Fruit fly (Drosophila melanogaster) whole organism, embryonic: ENCODE results near the gene ThrRS.
A peak's percentile ranks its signal among the peaks of the same experiment; 100 is the strongest.

Experiments used
- BEAF-32 ChIP-seq: fragments of 200-800 bp; sonication (Bioruptor generic); optimal IDR thresholded peaks from 3 replicates; lab custom pipeline; 2017; ENCODE audit warnings: missing biosample characterization, missing genetic modification characterization, mild to moderate bottlenecking, moderate library complexity, missing genetic modification reagents
- Bgb ChIP-seq: fragments of 200-800 bp; sonication (Bioruptor generic); IDR thresholded peaks from 2 replicates; pipeline ENCODE4 v1.3.6; 2022; ENCODE audit warnings: missing biosample characterization, missing genetic modification characterization; ENCODE audit not compliant: partially characterized antibody
- CG10565 ChIP-seq: fragments of 200-800 bp; sonication (Bioruptor generic); optimal IDR thresholded peaks from 3 replicates; lab custom pipeline; 2016; ENCODE audit warnings: missing biosample characterization, mild to moderate bottlenecking, missing genetic modification characterization
- CG12219 ChIP-seq: fragments of 200-800 bp; sonication (Bioruptor generic); optimal IDR thresholded peaks from 3 replicates; lab custom pipeline; 2018; ENCODE audit warnings: missing biosample characterization, mild to moderate bottlenecking, missing genetic modification characterization
- CG12942 ChIP-seq: fragments of 200-800 bp; sonication (Bioruptor generic); optimal IDR thresholded peaks from 3 replicates; lab custom pipeline; 2016; ENCODE audit warnings: missing biosample characterization, missing genetic modification characterization
- CG14014 ChIP-seq: fragments of 200-800 bp; sonication (Bioruptor generic); IDR thresholded peaks from 2 replicates; pipeline ENCODE4 v1.3.6; 2022; ENCODE audit warnings: missing biosample characterization, missing genetic modification characterization
- CG14050 ChIP-seq: fragments of 200-800 bp; sonication (Bioruptor generic); IDR thresholded peaks from 3 replicates; pipeline ENCODE4 v1.3.6; 2022; ENCODE audit warnings: missing biosample characterization, missing genetic modification characterization
- CG15601 ChIP-seq: fragments of 200-800 bp; sonication (Bioruptor generic); optimal IDR thresholded peaks from 3 replicates; lab custom pipeline; 2019; ENCODE audit warnings: missing biosample characterization, mild to moderate bottlenecking, missing genetic modification characterization, moderate library complexity
- CG1647 ChIP-seq: fragments of 200-800 bp; sonication (Bioruptor generic); optimal IDR thresholded peaks from 3 replicates; lab custom pipeline; 2016; ENCODE audit warnings: missing biosample characterization, missing genetic modification characterization
- CG18011 ChIP-seq: fragments of 200-800 bp; sonication (Bioruptor generic); optimal IDR thresholded peaks from 2 replicates; lab custom pipeline; 2017; ENCODE audit warnings: missing biosample characterization, missing genetic modification characterization, mild to moderate bottlenecking, moderate library complexity, missing genotype
- CG2120 ChIP-seq: fragments of 200-800 bp; sonication (Bioruptor generic); optimal IDR thresholded peaks from 3 replicates; lab custom pipeline; 2016; ENCODE audit warnings: missing biosample characterization, missing genetic modification characterization
- CG2875 ChIP-seq: fragments of 200-800 bp; sonication (Bioruptor generic); optimal IDR thresholded peaks from 2 replicates; lab custom pipeline; 2017; ENCODE audit warnings: missing biosample characterization, mild to moderate bottlenecking, missing genetic modification characterization, missing genetic modification reagents
- CG2889 ChIP-seq: fragments of 200-800 bp; sonication (Bioruptor generic); IDR thresholded peaks from 3 replicates; pipeline ENCODE4 v1.3.6; 2022; ENCODE audit warnings: missing biosample characterization, missing genetic modification characterization
- CG30403 ChIP-seq: fragments of 200-800 bp; sonication (Bioruptor generic); optimal IDR thresholded peaks from 3 replicates; lab custom pipeline; 2016; ENCODE audit warnings: missing biosample characterization, missing genetic modification characterization
- CG3163 ChIP-seq: fragments of 200-800 bp; sonication (Bioruptor generic); optimal IDR thresholded peaks from 3 replicates; lab custom pipeline; 2016; ENCODE audit warnings: missing biosample characterization, missing genetic modification characterization
- CG34422 ChIP-seq: fragments of 200-800 bp; sonication (Bioruptor generic); IDR thresholded peaks from 3 replicates; pipeline ENCODE4 v1.3.6; 2022; ENCODE audit warnings: missing biosample characterization, missing genetic modification characterization
- CG4617 ChIP-seq: fragments of 200-800 bp; sonication (Bioruptor generic); optimal IDR thresholded peaks from 3 replicates; lab custom pipeline; 2016; ENCODE audit warnings: missing biosample characterization, missing genetic modification characterization, borderline replicate concordance
- CG6654 ChIP-seq: fragments of 200-800 bp; sonication (Bioruptor generic); optimal IDR thresholded peaks from 2 replicates; lab custom pipeline; 2017; ENCODE audit warnings: missing biosample characterization, mild to moderate bottlenecking, missing genetic modification characterization
- CG7556 ChIP-seq: fragments of 200-800 bp; sonication (Bioruptor generic); optimal IDR thresholded peaks from 2 replicates; lab custom pipeline; 2017; ENCODE audit warnings: missing biosample characterization, mild to moderate bottlenecking, missing genetic modification characterization
- CG7839 ChIP-seq: fragments of 200-800 bp; sonication (Bioruptor generic); optimal IDR thresholded peaks from 3 replicates; lab custom pipeline; 2018; ENCODE audit warnings: missing biosample characterization, mild to moderate bottlenecking, missing genetic modification characterization, moderate library complexity
- CG8290 ChIP-seq, 3 experiments: fragments of 200-800 bp; sonication (Bioruptor generic); optimal IDR thresholded peaks; 2 replicates each; lab custom pipeline; 2016 to 2019; ENCODE audit warnings: missing biosample characterization in 3 of 3, missing genetic modification characterization in 3 of 3, mild to moderate bottlenecking in 2 of 3, moderate library complexity in 1 of 3
- CG8388 ChIP-seq: fragments of 200-800 bp; sonication (Bioruptor generic); optimal IDR thresholded peaks from 2 replicates; lab custom pipeline; 2019; ENCODE audit warnings: missing biosample characterization, mild to moderate bottlenecking, missing genetic modification characterization, moderate library complexity
- CG8478 ChIP-seq: fragments of >200 bp; optimal IDR thresholded peaks from 2 replicates; lab custom pipeline; 2018
- Elba2 ChIP-seq: fragments of 200-800 bp; sonication (Bioruptor generic); optimal IDR thresholded peaks from 3 replicates; lab custom pipeline; 2016; ENCODE audit warnings: missing biosample characterization, missing genetic modification characterization
- Ets97D ChIP-seq: fragments of 200-800 bp; sonication (Bioruptor generic); optimal IDR thresholded peaks from 3 replicates; lab custom pipeline; 2016; ENCODE audit warnings: missing biosample characterization, missing genetic modification characterization
- H2.0 ChIP-seq: fragments of 200-800 bp; sonication (Bioruptor generic); IDR thresholded peaks from 2 replicates; pipeline ENCODE4 v1.3.6; 2022; ENCODE audit warnings: missing biosample characterization, missing genetic modification characterization
- Hand ChIP-seq: fragments of 200-800 bp; sonication (Bioruptor generic); optimal IDR thresholded peaks from 2 replicates; lab custom pipeline; 2017; ENCODE audit warnings: mild to moderate bottlenecking, missing biosample characterization, missing genetic modification reagents, missing genetic modification characterization
- Hey ChIP-seq: fragments of 200-800 bp; sonication (Bioruptor generic); optimal IDR thresholded peaks from 3 replicates; lab custom pipeline; 2018; ENCODE audit warnings: missing biosample characterization, mild to moderate bottlenecking, missing genetic modification characterization
- HmgZ ChIP-seq: fragments of 200-800 bp; sonication (Bioruptor generic); optimal IDR thresholded peaks from 2 replicates; lab custom pipeline; 2018; ENCODE audit warnings: missing biosample characterization, mild to moderate bottlenecking, missing genetic modification characterization
- Hsf ChIP-seq: fragments of 200-800 bp; sonication (Bioruptor generic); optimal IDR thresholded peaks from 3 replicates; lab custom pipeline; 2016; ENCODE audit warnings: missing biosample characterization, missing genetic modification characterization
- Nf-YC ChIP-seq: fragments of 200-800 bp; optimal IDR thresholded peaks from 3 replicates; lab custom pipeline; 2019; ENCODE audit warnings: missing biosample characterization, mild to moderate bottlenecking, missing genetic modification characterization, moderate library complexity
- PHDP ChIP-seq: fragments of 200-800 bp; sonication (Bioruptor generic); optimal IDR thresholded peaks from 3 replicates; lab custom pipeline; 2018; ENCODE audit warnings: missing biosample characterization, mild to moderate bottlenecking, missing genetic modification characterization, moderate library complexity
- TFAM ChIP-seq: fragments of 200-800 bp; sonication (Bioruptor generic); optimal IDR thresholded peaks from 2 replicates; lab custom pipeline; 2017; ENCODE audit warnings: missing biosample characterization, missing genetic modification characterization, inconsistent platforms
- YL-1 ChIP-seq: fragments of 200-800 bp; sonication (Bioruptor generic); optimal IDR thresholded peaks from 3 replicates; lab custom pipeline; 2017; ENCODE audit warnings: missing biosample characterization, mild to moderate bottlenecking, missing genetic modification characterization
- chn ChIP-seq: fragments of 200-800 bp; sonication (Bioruptor generic); optimal IDR thresholded peaks from 2 replicates; lab custom pipeline; 2016; ENCODE audit warnings: missing biosample characterization, missing genetic modification characterization
- disco-r ChIP-seq: fragments of 200-800 bp; sonication (Bioruptor generic); optimal IDR thresholded peaks from 2 replicates; lab custom pipeline; 2016; ENCODE audit warnings: missing biosample characterization, missing genetic modification characterization
- fd64A ChIP-seq: fragments of 200-800 bp; sonication (Bioruptor generic); optimal IDR thresholded peaks from 3 replicates; lab custom pipeline; 2018; ENCODE audit warnings: missing biosample characterization, mild to moderate bottlenecking, missing genetic modification characterization
- hb ChIP-seq: fragments of 200-800 bp; sonication (Bioruptor generic); IDR thresholded peaks from 3 replicates; pipeline ENCODE4 v1.3.6; 2022; ENCODE audit warnings: missing biosample characterization, missing genetic modification characterization; ENCODE audit not compliant: partially characterized antibody
- her ChIP-seq: fragments of 200-800 bp; sonication (Bioruptor generic); optimal IDR thresholded peaks from 2 replicates; lab custom pipeline; 2016; ENCODE audit warnings: missing biosample characterization, missing genetic modification characterization
- kay ChIP-seq: fragments of 200-800 bp; sonication (Bioruptor generic); optimal IDR thresholded peaks from 2 replicates; lab custom pipeline; 2016; ENCODE audit warnings: missing biosample characterization, missing genetic modification characterization
- kni ChIP-seq: fragments of 200-800 bp; sonication (Bioruptor generic); optimal IDR thresholded peaks from 3 replicates; lab custom pipeline; 2017; ENCODE audit warnings: mild to moderate bottlenecking, missing biosample characterization, missing genetic modification reagents, missing genetic modification characterization
- lola ChIP-seq, 3 experiments: fragments of >200 bp in 2 of 3; fragments of 200-800 bp in 1 of 3; sonication (Bioruptor generic) in 1 of 3; optimal IDR thresholded peaks; 2 replicates each; lab custom pipeline; 2017 to 2019; ENCODE audit warnings: missing biosample characterization in 3 of 3, missing genetic modification characterization in 3 of 3, mild to moderate bottlenecking in 1 of 3, moderate library complexity in 1 of 3
- nau ChIP-seq: fragments of 200-800 bp; sonication (Bioruptor generic); optimal IDR thresholded peaks from 3 replicates; lab custom pipeline; 2017; ENCODE audit warnings: missing biosample characterization, mild to moderate bottlenecking, missing genetic modification characterization, missing genetic modification reagents
- pzg ChIP-seq: fragments of 200-800 bp; sonication (Bioruptor generic); optimal IDR thresholded peaks from 3 replicates; lab custom pipeline; 2018; ENCODE audit warnings: missing biosample characterization, mild to moderate bottlenecking, missing genetic modification characterization, moderate library complexity
- ro ChIP-seq: fragments of 200-800 bp; sonication (Bioruptor generic); IDR thresholded peaks from 2 replicates; pipeline ENCODE4 v1.3.6; 2022; ENCODE audit warnings: missing biosample characterization, missing genetic modification characterization
- seq ChIP-seq: fragments of 200-800 bp; sonication (Bioruptor generic); IDR thresholded peaks from 2 replicates; pipeline ENCODE4 v1.3.6; 2022; ENCODE audit warnings: missing biosample characterization, missing genetic modification characterization
- trem ChIP-seq: fragments of 200-800 bp; optimal IDR thresholded peaks from 3 replicates; lab custom pipeline; 2019; ENCODE audit warnings: missing biosample characterization, mild to moderate bottlenecking, missing genetic modification characterization, moderate library complexity
- usp ChIP-seq: fragments of >200 bp; optimal IDR thresholded peaks from 2 replicates; lab custom pipeline; 2017; ENCODE audit warnings: missing biosample characterization, missing genetic modification characterization
- yki ChIP-seq: fragments of >200 bp; optimal IDR thresholded peaks from 3 replicates; lab custom pipeline; 2018
- zen ChIP-seq: fragments of 200-800 bp; sonication (Bioruptor generic); optimal IDR thresholded peaks from 3 replicates; lab custom pipeline; 2018; ENCODE audit warnings: missing biosample characterization, mild to moderate bottlenecking, missing genetic modification characterization, moderate library complexity
- zfh2 ChIP-seq: fragments of 200-800 bp; sonication (Bioruptor generic); optimal IDR thresholded peaks from 2 replicates; lab custom pipeline; 2016; ENCODE audit warnings: missing biosample characterization, missing genetic modification characterization

ThrRS gene

DNA sequence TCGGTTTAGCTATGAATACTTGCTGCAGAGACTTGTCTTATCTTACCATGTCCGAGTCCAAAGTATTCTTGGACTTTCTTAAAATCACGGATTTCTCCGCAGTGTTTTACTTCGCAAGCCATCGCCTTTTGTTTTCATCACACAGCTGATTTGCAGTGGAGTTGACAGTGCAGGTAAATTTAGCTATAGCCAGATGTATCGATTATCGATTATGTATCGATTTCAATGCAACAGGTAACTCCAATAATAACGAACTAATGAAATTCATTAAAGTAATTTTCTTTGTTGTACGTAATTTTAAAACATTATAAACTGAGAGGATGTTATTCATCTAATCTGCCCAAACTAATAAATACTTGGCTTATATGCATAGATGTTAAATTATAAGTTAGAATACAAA is 40.5 kb upstream of the ThrRS start, which contains the start of gene Rab3-GAP (continued):
- TF ChIP-seq Nf-YC, result no peak
- TF ChIP-seq CG1647 (GFP tag; lab: Kevin White, UChicago), result no peak
- TF ChIP-seq CG4617 (GFP tag; lab: Kevin White, UChicago), result peak; percentile 6
- TF ChIP-seq Hey (tag; lab: Kevin White, UChicago), result no peak
- TF ChIP-seq Bgb (GFP tag; lab: Robert Waterston, UW), result peak; percentile 52; the same call in 1 of the 2 replicates
- TF ChIP-seq her (GFP tag; lab: Kevin White, UChicago), result no peak
- no peak for TF ChIP-seq kay (GFP tag; lab: Kevin White, UChicago)
- TF ChIP-seq nau (GFP tag; lab: Kevin White, UChicago), result no peak
- peak; percentile 28 for TF ChIP-seq Hsf (GFP tag; lab: Kevin White, UChicago)
- peak; percentile 43 for TF ChIP-seq zen (tag; lab: Kevin White, UChicago)
- no peak for TF ChIP-seq CG2875 (GFP tag; lab: Kevin White, UChicago)
- no peak for TF ChIP-seq kni (GFP tag; lab: Kevin White, UChicago)
- peak; percentile 29 for TF ChIP-seq CG15601 (tag; lab: Kevin White, UChicago)
- TF ChIP-seq CG8290 (GFP tag; optimal IDR thresholded peaks at IDR 0.05; lab: Kevin White, UChicago), result peak; percentile 26
- TF ChIP-seq CG8290 (tag; optimal IDR thresholded peaks at IDR 0.05; lab: Kevin White, UChicago), result no peak
- no peak for TF ChIP-seq usp (GFP tag; lab: Kevin White, UChicago)
- TF ChIP-seq ro (GFP tag; lab: Robert Waterston, UW), result no peak
- no peak for TF ChIP-seq Hand (GFP tag; lab: Kevin White, UChicago)
- no peak for TF ChIP-seq CG12219 (GFP tag; lab: Kevin White, UChicago)
- no peak for TF ChIP-seq CG7839
- no peak for TF ChIP-seq seq
- no peak; the same call in 1 of the 2 replicates for TF ChIP-seq CG14014
- no peak for TF ChIP-seq CG7556 (GFP tag; lab: Kevin White, UChicago)
- no peak for TF ChIP-seq chn
- no peak for TF ChIP-seq zfh2 (GFP tag; lab: Kevin White, UChicago)
- no peak for TF ChIP-seq CG2889 (GFP tag; lab: Robert Waterston, UW)
- no peak for TF ChIP-seq HmgZ
- no peak for TF ChIP-seq YL-1
- peak; percentile 15 for TF ChIP-seq CG8388 (GFP tag; lab: Kevin White, UChicago)
- no peak for TF ChIP-seq yki (lab: Kevin White, UChicago)
- no peak for TF ChIP-seq CG8478 (lab: Kevin White, UChicago)
- TF ChIP-seq TFAM (GFP tag; lab: Kevin White, UChicago), result no peak
- peak; percentile 36 for TF ChIP-seq BEAF-32 (GFP tag; lab: Kevin White, UChicago)
- TF ChIP-seq CG3163 (GFP tag; lab: Kevin White, UChicago), result no peak
- TF ChIP-seq pzg (GFP tag; lab: Kevin White, UChicago), result peak; percentile 52
- TF ChIP-seq fd64A (GFP tag; lab: Kevin White, UChicago), result no peak
- TF ChIP-seq PHDP (tag; lab: Kevin White, UChicago), result peak; percentile 29
- no peak for TF ChIP-seq disco-r
- TF ChIP-seq H2.0, result no peak
- peak in 1 of 3 experiments; percentile 27 for TF ChIP-seq lola (GFP tag; optimal IDR thresholded peaks at IDR 0.05; lab: Kevin White, UChicago)
- TF ChIP-seq Ets97D (GFP tag; lab: Kevin White, UChicago), result peak; percentile 11
- TF ChIP-seq CG12942 (GFP tag; lab: Kevin White, UChicago), result peak; percentile 34
- no peak for TF ChIP-seq CG10565 (GFP tag; lab: Kevin White, UChicago)
- TF ChIP-seq trem (tag; lab: Kevin White, UChicago), result peak; percentile 78
- TF ChIP-seq CG6654 (GFP tag; lab: Kevin White, UChicago), result no peak
- TF ChIP-seq CG2120 (GFP tag; lab: Kevin White, UChicago), result peak; percentile 51
- peak; percentile 29 for TF ChIP-seq CG30403 (GFP tag; lab: Kevin White, UChicago)
- TF ChIP-seq CG14050, result no peak
- peak; percentile 30; the same call in 1 of the 3 replicates for TF ChIP-seq CG34422
- no peak for TF ChIP-seq CG18011
- 0 out of 3 replicates have a peak, but pooled peaks have one; percentile 5 for TF ChIP-seq hb (GFP tag; lab: Robert Waterston, UW)
- TF ChIP-seq Elba2, result peak; percentile 20
